Worm (Caenorhabditis elegans) whole organism, L1 larva: ENCODE results near the gene dnj-10.
A peak's percentile ranks its signal among the peaks of the same experiment; 100 is the strongest.

Source experiments
- C04F5.9 ChIP-seq: sonication (generic microtip); optimal IDR thresholded peaks from 2 replicates; lab custom pipeline; 2016; ENCODE audit warnings: missing genetic modification characterization, missing compliant biosample characterization
- C16A3.4 ChIP-seq: fragments of 150-350 bp; optimal IDR thresholded peaks from 2 replicates; lab custom pipeline; 2014; ENCODE audit warnings: missing biosample characterization, missing genetic modification characterization
- Y116A8C.19 ChIP-seq: sonication (generic microtip); optimal IDR thresholded peaks from 2 replicates; lab custom pipeline; 2016; ENCODE audit warnings: missing compliant biosample characterization, missing genetic modification characterization, borderline replicate concordance
- alr-1 ChIP-seq: fragments of 200-800 bp; sonication (Bioruptor generic); optimal IDR thresholded peaks from 2 replicates; lab custom pipeline; 2018; ENCODE audit warnings: borderline replicate concordance, mild to moderate bottlenecking, missing genetic modification characterization, missing compliant biosample characterization
- aly-2 ChIP-seq: fragments of 150-350 bp; optimal IDR thresholded peaks from 2 replicates; lab custom pipeline; 2014; ENCODE audit warnings: missing biosample characterization, missing genetic modification characterization
- ama-1 ChIP-seq: fragments of 150-350 bp; optimal IDR thresholded peaks from 2 replicates; lab custom pipeline; 2014
- ceh-63 ChIP-seq: fragments of 200-800 bp; sonication (Bioruptor generic); optimal IDR thresholded peaks from 2 replicates; lab custom pipeline; 2018; ENCODE audit warnings: mild to moderate bottlenecking, missing genetic modification characterization, missing compliant biosample characterization
- ceh-88 ChIP-seq: fragments of 200-800 bp; sonication (Bioruptor generic); IDR thresholded peaks from 2 replicates; pipeline ENCODE4 v1.3.6; 2022; ENCODE audit warnings: missing genetic modification characterization, missing compliant biosample characterization
- dpl-1 ChIP-seq, 3 experiments: fragments of 150-350 bp in 2 of 3; sonication (generic microtip) in 1 of 3; optimal IDR thresholded peaks; 2 replicates each; lab custom pipeline; 2014 to 2017; ENCODE audit warnings: missing biosample characterization in 3 of 3, missing genetic modification characterization in 3 of 3, missing genetic modification reagents in 3 of 3
- dsc-1 ChIP-seq: sonication (generic microtip); optimal IDR thresholded peaks from 2 replicates; lab custom pipeline; 2016; ENCODE audit warnings: mild to moderate bottlenecking, missing genetic modification characterization, missing compliant biosample characterization
- efl-1 ChIP-seq, 4 experiments: fragments of 150-350 bp; optimal IDR thresholded peaks in 3 of 4; peaks in 1 of 4; 1 replicate in 1 of 4; 2 replicates in 3 of 4; lab custom pipeline; 2014; ENCODE audit warnings: missing biosample characterization in 2 of 4, missing genetic modification characterization in 2 of 4, missing genetic modification reagents in 2 of 4
- elt-2 ChIP-seq: sonication (generic microtip); optimal IDR thresholded peaks from 2 replicates; lab custom pipeline; 2016; ENCODE audit warnings: missing genetic modification characterization, mild to moderate bottlenecking, inconsistent platforms, missing compliant biosample characterization, missing genetic modification reagents
- elt-3 ChIP-seq, 6 experiments: fragments of 150-350 bp in 1 of 6; sonication (generic microtip); optimal IDR thresholded peaks; 2 replicates each; lab custom pipeline; 2017 to 2018; ENCODE audit warnings: missing biosample characterization in 6 of 6, missing genetic modification characterization in 6 of 6, inconsistent platforms in 1 of 6
- lin-13 ChIP-seq: fragments of 150-350 bp; optimal IDR thresholded peaks from 2 replicates; lab custom pipeline; 2014; ENCODE audit warnings: missing biosample characterization, missing genetic modification reagents, missing genetic modification characterization
- lin-14 ChIP-seq: fragments of 200-800 bp; sonication (Bioruptor generic); optimal IDR thresholded peaks from 2 replicates; lab custom pipeline; 2018; ENCODE audit warnings: mild to moderate bottlenecking, missing genetic modification characterization, moderate library complexity, missing compliant biosample characterization
- lin-35 ChIP-seq, 2 experiments: fragments of 150-350 bp; optimal IDR thresholded peaks; 2 replicates each; lab custom pipeline; 2014; ENCODE audit warnings: missing biosample characterization in 2 of 2, missing genetic modification characterization in 2 of 2, missing genetic modification reagents in 2 of 2
- lin-39 ChIP-seq: fragments of 150-350 bp; optimal IDR thresholded peaks from 2 replicates; lab custom pipeline; 2014; ENCODE audit warnings: missing biosample characterization, missing genetic modification reagents, missing genetic modification characterization
- lsy-2 ChIP-seq, 2 experiments: fragments of 150-350 bp; optimal IDR thresholded peaks; 2 replicates each; lab custom pipeline; 2014; ENCODE audit warnings: missing biosample characterization in 2 of 2, missing genetic modification characterization in 2 of 2
- mdl-1 ChIP-seq, 2 experiments: fragments of 150-350 bp; optimal IDR thresholded peaks; 2 replicates each; lab custom pipeline; 2014 to 2017; ENCODE audit warnings: missing biosample characterization in 2 of 2, missing genetic modification characterization in 2 of 2, inconsistent platforms in 1 of 2
- mef-2 ChIP-seq: fragments of 150-350 bp; optimal IDR thresholded peaks from 2 replicates; lab custom pipeline; 2014; ENCODE audit warnings: missing biosample characterization, missing genetic modification characterization
- nhr-19 ChIP-seq: fragments of 200-800 bp; sonication (Bioruptor generic); conservative IDR thresholded peaks from 2 replicates; pipeline ENCODE4 v1.3.6; 2022; ENCODE audit warnings: missing genetic modification characterization, missing compliant biosample characterization
- nhr-20 ChIP-seq: sonication (generic microtip); optimal IDR thresholded peaks from 2 replicates; lab custom pipeline; 2016; ENCODE audit warnings: mild to moderate bottlenecking, missing genetic modification characterization, missing compliant biosample characterization
- nhr-47 ChIP-seq: sonication (generic microtip); optimal IDR thresholded peaks from 2 replicates; lab custom pipeline; 2016; ENCODE audit warnings: mild to moderate bottlenecking, missing genetic modification characterization, moderate library complexity, missing compliant biosample characterization
- nhr-71 ChIP-seq: sonication (generic microtip); optimal IDR thresholded peaks from 2 replicates; lab custom pipeline; 2016; ENCODE audit warnings: mild to moderate bottlenecking, missing genetic modification characterization, moderate library complexity, missing compliant biosample characterization
- nhr-77 ChIP-seq: fragments of 150-350 bp; optimal IDR thresholded peaks from 2 replicates; lab custom pipeline; 2014; ENCODE audit warnings: missing biosample characterization, missing genetic modification characterization
- nhr-85 ChIP-seq: sonication (generic microtip); peaks from one replicate; lab custom pipeline; 2016; ENCODE audit warnings: missing genetic modification characterization, inconsistent platforms, missing compliant biosample characterization
- nhr-90 ChIP-seq: sonication (generic microtip); optimal IDR thresholded peaks from 2 replicates; lab custom pipeline; 2016; ENCODE audit warnings: mild to moderate bottlenecking, missing genetic modification characterization, missing compliant biosample characterization; ENCODE audit not compliant: poor library complexity
- rnt-1 ChIP-seq: sonication (generic microtip); optimal IDR thresholded peaks from 2 replicates; lab custom pipeline; 2016; ENCODE audit warnings: mild to moderate bottlenecking, missing genetic modification characterization, moderate library complexity, missing compliant biosample characterization
- skn-1 ChIP-seq: fragments of 150-350 bp; optimal IDR thresholded peaks from 2 replicates; lab custom pipeline; 2014; ENCODE audit warnings: missing biosample characterization, missing genetic modification characterization
- snpc-4 ChIP-seq: fragments of 150-350 bp; optimal IDR thresholded peaks from 2 replicates; lab custom pipeline; 2014; ENCODE audit warnings: missing biosample characterization, missing genetic modification characterization
- snu-23 ChIP-seq: sonication (generic microtip); optimal IDR thresholded peaks from 2 replicates; lab custom pipeline; 2016; ENCODE audit warnings: missing genetic modification characterization, missing compliant biosample characterization
- sup-37 ChIP-seq: fragments of 200-800 bp; sonication (Bioruptor generic); optimal IDR thresholded peaks from 2 replicates; lab custom pipeline; 2018; ENCODE audit warnings: mild to moderate bottlenecking, missing genetic modification characterization, missing compliant biosample characterization
- swsn-7 ChIP-seq: sonication (generic microtip); optimal IDR thresholded peaks from 2 replicates; lab custom pipeline; 2016; ENCODE audit warnings: missing genetic modification characterization, missing compliant biosample characterization
- tbx-2 ChIP-seq: sonication (generic microtip); optimal IDR thresholded peaks from 2 replicates; lab custom pipeline; 2016; ENCODE audit warnings: missing genetic modification characterization, missing compliant biosample characterization
- tlp-1 ChIP-seq: fragments of 150-350 bp; optimal IDR thresholded peaks from 2 replicates; lab custom pipeline; 2014; ENCODE audit warnings: missing biosample characterization, missing genetic modification characterization
- unc-30 ChIP-seq: sonication (generic microtip); optimal IDR thresholded peaks from 2 replicates; lab custom pipeline; 2017; ENCODE audit warnings: missing biosample characterization, missing genetic modification characterization
- unc-98 ChIP-seq: fragments of 200-800 bp; sonication (Bioruptor generic); IDR thresholded peaks from 2 replicates; pipeline ENCODE4 v1.3.6; 2022; ENCODE audit warnings: missing genetic modification characterization, missing compliant biosample characterization
- vab-15 ChIP-seq: sonication (generic microtip); optimal IDR thresholded peaks from 2 replicates; lab custom pipeline; 2017; ENCODE audit warnings: missing genotype, mild to moderate bottlenecking, missing genetic modification characterization, missing compliant biosample characterization
- xbp-1 ChIP-seq: sonication (generic microtip); optimal IDR thresholded peaks from 2 replicates; lab custom pipeline; 2016; ENCODE audit warnings: missing genetic modification characterization, missing compliant biosample characterization
- zip-4 ChIP-seq: fragments of 200-800 bp; sonication (Bioruptor generic); optimal IDR thresholded peaks from 2 replicates; lab custom pipeline; 2018; ENCODE audit warnings: mild to moderate bottlenecking, missing genetic modification characterization, moderate library complexity, missing compliant biosample characterization
- ztf-11 ChIP-seq, 2 experiments: sonication (generic microtip); optimal IDR thresholded peaks; 2 replicates each; lab custom pipeline; 2016 to 2017; ENCODE audit warnings: missing genetic modification characterization in 2 of 2, missing biosample characterization in 1 of 2, missing compliant biosample characterization in 1 of 2

Gene dnj-10

ce11 chrIII:8652112-8652694 lies 21.2 kb downstream of the dnj-10 start:
- TF ChIP-seq nhr-19 (GFP tag; lab: Robert Waterston, UW) (peak; percentile 14; the same call in 1 of the 2 replicates), nhr-90 (tag; lab: Kevin White, UChicago) (peak; percentile 47), elt-2 (peak; percentile 3), nhr-20 (tag; lab: Kevin White, UChicago) (peak; percentile 0), snpc-4 (tag; lab: Kevin White, UChicago) (no peak), tbx-2 (tag; lab: Kevin White, UChicago) (peak; percentile 13), ceh-88 (GFP tag; lab: Robert Waterston, UW) (0 out of 2 replicates have a peak, but pooled peaks have one; percentile 31), sup-37 (GFP tag; lab: Kevin White, UChicago) (no peak), ceh-63 (GFP tag; lab: Kevin White, UChicago) (no peak), ama-1 (lab: Kevin White, UChicago) (peak; percentile 88), nhr-85 (tag; lab: Kevin White, UChicago) (peak; percentile 19)

DNA sequence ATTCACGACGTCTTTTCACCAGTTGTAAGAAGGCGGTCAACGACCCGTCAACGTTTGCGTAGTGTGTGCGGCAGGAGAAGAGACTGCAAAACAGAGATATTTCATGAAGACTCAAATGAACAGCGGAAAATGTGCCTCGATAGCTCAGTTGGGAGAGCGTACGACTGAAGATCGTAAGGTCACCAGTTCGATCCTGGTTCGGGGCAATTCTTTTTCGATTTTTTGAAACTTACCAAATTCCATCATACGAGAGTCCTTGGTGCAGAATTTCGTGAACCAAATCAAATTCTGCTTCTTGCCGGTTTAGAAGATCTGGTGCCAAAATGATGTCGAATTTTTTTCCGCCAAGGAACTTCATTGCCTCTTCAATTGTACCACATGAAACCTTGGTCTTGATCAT lies 22.0 kb downstream of the dnj-10 start:
- no peak for TF ChIP-seq tlp-1 (tag; lab: Kevin White, UChicago)
- peak in 2 of 3 experiments; percentile 12 to 23 for TF ChIP-seq dpl-1 (GFP tag; optimal IDR thresholded peaks at IDR 0.05; lab: Kevin White, UChicago)
- no peak for TF ChIP-seq unc-30 (tag; lab: Kevin White, UChicago)
- peak; percentile 12 for TF ChIP-seq xbp-1 (tag; lab: Kevin White, UChicago)
- peak; percentile 23 for TF ChIP-seq C16A3.4 (tag; lab: Kevin White, UChicago)
- no peak for TF ChIP-seq unc-98
- peak; percentile 12 for TF ChIP-seq lin-13
- TF ChIP-seq aly-2 (tag; lab: Kevin White, UChicago) = peak; percentile 2
- TF ChIP-seq skn-1 (tag; lab: Kevin White, UChicago) = no peak
- TF ChIP-seq swsn-7 (tag; lab: Kevin White, UChicago) = peak; percentile 31
- peak in 1 of 2 experiments; percentile 4 for TF ChIP-seq mdl-1 (tag; optimal IDR thresholded peaks at IDR 0.05; lab: Kevin White, UChicago)
- TF ChIP-seq snu-23 (GFP tag; lab: Kevin White, UChicago) = peak; percentile 46
- no peak for TF ChIP-seq ceh-63 (GFP tag; lab: Kevin White, UChicago)
- no peak for TF ChIP-seq vab-15 (tag; lab: Kevin White, UChicago)
- TF ChIP-seq Y116A8C.19 (tag; lab: Kevin White, UChicago) = no peak
- TF ChIP-seq lsy-2 (tag; optimal IDR thresholded peaks at IDR 0.05; lab: Kevin White, UChicago) = peak; percentile 23 to 45
- TF ChIP-seq lin-35 (GFP tag; optimal IDR thresholded peaks at IDR 0.05; lab: Kevin White, UChicago) = peak; percentile 27 to 62
- TF ChIP-seq efl-1 (optimal IDR thresholded peaks at IDR 0.05; lab: Kevin White, UChicago) = peak; percentile 14 to 38
- peak; percentile 7 to 8 for TF ChIP-seq efl-1 (GFP tag; optimal IDR thresholded peaks at IDR 0.05 in 1 of 2; lab: Kevin White, UChicago)
- TF ChIP-seq lin-14 (GFP tag; lab: Kevin White, UChicago) = peak; percentile 36
- no peak for TF ChIP-seq nhr-77 (tag; lab: Kevin White, UChicago)
- peak; percentile 42 for TF ChIP-seq rnt-1 (tag; lab: Kevin White, UChicago)
- TF ChIP-seq alr-1 = no peak
- peak; percentile 54 for TF ChIP-seq nhr-71 (tag; lab: Kevin White, UChicago)
- no peak for TF ChIP-seq mef-2 (tag; lab: Kevin White, UChicago)
- TF ChIP-seq zip-4 (GFP tag; lab: Kevin White, UChicago) = no peak
- TF ChIP-seq ama-1 (lab: Kevin White, UChicago) = peak; percentile 1
- no peak for TF ChIP-seq ztf-11 (tag; optimal IDR thresholded peaks at IDR 0.05; lab: Kevin White, UChicago)
- TF ChIP-seq dsc-1 (tag; lab: Kevin White, UChicago) = peak; percentile 39
- no peak for TF ChIP-seq elt-3 (tag; optimal IDR thresholded peaks at IDR 0.05; lab: Kevin White, UChicago)
- TF ChIP-seq nhr-85 (tag; lab: Kevin White, UChicago) = peak; percentile 80
- TF ChIP-seq nhr-47 = peak; percentile 38
- no peak for TF ChIP-seq lin-39
- TF ChIP-seq nhr-19 (GFP tag; lab: Robert Waterston, UW) = no peak
- peak; percentile 34 for TF ChIP-seq nhr-20 (tag; lab: Kevin White, UChicago)
- no peak for TF ChIP-seq C04F5.9 (tag; lab: Kevin White, UChicago)
